Fruit fly (Drosophila melanogaster): ENCODE measurements around the gene RpS10a.

Gene RpS10a

dm6 chr3R:27652156-27652810 is at the start of gene RpS10a:
RpS10a (plus strand) TSS chr3R:27652760.
- TF ChIP-seq CG8478 (optimal IDR thresholded peaks at IDR 0.05) (no peak), CTCF (optimal IDR thresholded peaks at IDR 0.05) (no peak)

- TF ChIP-seq CG8478 (optimal IDR thresholded peaks at IDR 0.05), result no peak
- TF ChIP-seq CTCF (optimal IDR thresholded peaks at IDR 0.05), result no peak
Measured at dm6 chr3R:27603671-27604070, 48.9 kb upstream of the RpS10a start.

dm6 chr3R:27604636-27605443 is 47.7 kb upstream of the RpS10a start:
- no peak for TF ChIP-seq CG8478 (optimal IDR thresholded peaks at IDR 0.05)
- TF ChIP-seq CTCF (optimal IDR thresholded peaks at IDR 0.05), result no peak

- no peak for TF ChIP-seq CTCF (optimal IDR thresholded peaks at IDR 0.05)
- no peak for TF ChIP-seq CG8478 (optimal IDR thresholded peaks at IDR 0.05)
Measured at dm6 chr3R:27605534-27606250, 46.9 kb upstream of the RpS10a start.

- no peak for TF ChIP-seq CTCF (optimal IDR thresholded peaks at IDR 0.05)
- TF ChIP-seq CG8478 (optimal IDR thresholded peaks at IDR 0.05), result no peak
Measured at dm6 chr3R:27607218-27607929, 45.2 kb upstream of the RpS10a start, which contains the start of the genes dsd and Tusp. dsd (minus strand) TSS chr3R:27607396. Tusp (plus strand) TSS chr3R:27607879.

- TF ChIP-seq CG8478 (optimal IDR thresholded peaks at IDR 0.05), result no peak
- TF ChIP-seq CTCF (optimal IDR thresholded peaks at IDR 0.05), result no peak
Measured at dm6 chr3R:27608000-27608399, 44.6 kb upstream of the RpS10a start.

dm6 chr3R:27608536-27608935 is 44.0 kb upstream of the RpS10a start:
- TF ChIP-seq CTCF (optimal IDR thresholded peaks at IDR 0.05) (no peak), CG8478 (optimal IDR thresholded peaks at IDR 0.05) (no peak)

- TF ChIP-seq CTCF (optimal IDR thresholded peaks at IDR 0.05) (no peak), CG8478 (optimal IDR thresholded peaks at IDR 0.05) (no peak)
Measured at dm6 chr3R:27609118-27610042, 43.2 kb upstream of the RpS10a start.

- TF ChIP-seq CG8478 (optimal IDR thresholded peaks at IDR 0.05), result no peak
- no peak for TF ChIP-seq CTCF (optimal IDR thresholded peaks at IDR 0.05)
Measured at dm6 chr3R:27610622-27611021, 41.9 kb upstream of the RpS10a start.

- TF ChIP-seq CG8478 (optimal IDR thresholded peaks at IDR 0.05) (no peak), CTCF (optimal IDR thresholded peaks at IDR 0.05) (no peak)
Measured at dm6 chr3R:27613814-27614213, 38.7 kb upstream of the RpS10a start.

dm6 chr3R:27616493-27616892 is 36.1 kb upstream of the RpS10a start:
- TF ChIP-seq CG8478 (optimal IDR thresholded peaks at IDR 0.05) (no peak), CTCF (optimal IDR thresholded peaks at IDR 0.05) (no peak)

- TF ChIP-seq CG8478 (optimal IDR thresholded peaks at IDR 0.05) (no peak), CTCF (optimal IDR thresholded peaks at IDR 0.05) (no peak)
Measured at dm6 chr3R:27621861-27622260, 30.7 kb upstream of the RpS10a start.

- TF ChIP-seq CTCF (optimal IDR thresholded peaks at IDR 0.05), result no peak
- TF ChIP-seq CG8478 (optimal IDR thresholded peaks at IDR 0.05), result no peak
Measured at dm6 chr3R:27622993-27623392, 29.6 kb upstream of the RpS10a start.

dm6 chr3R:27625911-27626310 is 26.6 kb upstream of the RpS10a start, which contains the start of gene CG5612:
CG5612 (minus strand) TSS chr3R:27626011.
- TF ChIP-seq CTCF (optimal IDR thresholded peaks at IDR 0.05), result no peak
- TF ChIP-seq CG8478 (optimal IDR thresholded peaks at IDR 0.05), result no peak

All from S2 (cell line).